Worm (Caenorhabditis elegans) whole organism, L2 larva: ENCODE measurements around the gene dnc-1.

Source experiments
- R02D3.7 ChIP-seq: fragments of 150-350 bp; optimal IDR thresholded peaks from 2 replicates; lab custom pipeline; 2014; ENCODE audit warnings: missing biosample characterization, missing genetic modification characterization
- blmp-1 ChIP-seq: sonication (generic microtip); optimal IDR thresholded peaks from 2 replicates; lab custom pipeline; 2017; ENCODE audit warnings: missing genetic modification characterization, mild to moderate bottlenecking, missing compliant biosample characterization, antibody characterized with exemption, moderate library complexity; ENCODE audit not compliant: insufficient read depth
- ceh-16 ChIP-seq: fragments of 150-350 bp; optimal IDR thresholded peaks from 2 replicates; lab custom pipeline; 2014; ENCODE audit warnings: missing biosample characterization, missing genetic modification characterization
- ceh-82 ChIP-seq: fragments of 150-350 bp; optimal IDR thresholded peaks from 2 replicates; lab custom pipeline; 2014; ENCODE audit warnings: missing biosample characterization, missing genetic modification characterization
- crh-2 ChIP-seq: sonication (generic microtip); optimal IDR thresholded peaks from 2 replicates; lab custom pipeline; 2017; ENCODE audit warnings: missing biosample characterization, missing genetic modification characterization
- elt-1 ChIP-seq: fragments of 150-350 bp; optimal IDR thresholded peaks from 2 replicates; lab custom pipeline; 2014; ENCODE audit warnings: missing biosample characterization, missing genetic modification characterization
- lin-11 ChIP-seq: fragments of 150-350 bp; sonication (generic microtip); optimal IDR thresholded peaks from 2 replicates; lab custom pipeline; 2014; ENCODE audit warnings: missing biosample characterization, missing genetic modification characterization, inconsistent platforms, mixed read lengths
- lin-13 ChIP-seq: fragments of 150-350 bp; optimal IDR thresholded peaks from 2 replicates; lab custom pipeline; 2014; ENCODE audit warnings: missing biosample characterization, missing genetic modification reagents, missing genetic modification characterization
- mbf-1 ChIP-seq: sonication (generic microtip); optimal IDR thresholded peaks from 2 replicates; lab custom pipeline; 2017; ENCODE audit warnings: missing biosample characterization, missing genetic modification characterization
- nhr-23 ChIP-seq: fragments of 150-350 bp; optimal IDR thresholded peaks from 2 replicates; lab custom pipeline; 2014; ENCODE audit warnings: missing biosample characterization, missing genetic modification reagents, missing genetic modification characterization
- nhr-6 ChIP-seq: fragments of 150-350 bp; optimal IDR thresholded peaks from 2 replicates; lab custom pipeline; 2014; ENCODE audit warnings: missing biosample characterization, missing genetic modification characterization
- nhr-77 ChIP-seq: fragments of 150-350 bp; optimal IDR thresholded peaks from 2 replicates; lab custom pipeline; 2014; ENCODE audit warnings: missing biosample characterization, missing genetic modification characterization
- sem-4 ChIP-seq: fragments of 150-350 bp; optimal IDR thresholded peaks from 2 replicates; lab custom pipeline; 2014; ENCODE audit warnings: missing biosample characterization, missing genetic modification reagents, missing genetic modification characterization
- unc-39 ChIP-seq: fragments of 150-350 bp; optimal IDR thresholded peaks from 2 replicates; lab custom pipeline; 2014; ENCODE audit warnings: missing biosample characterization, missing genetic modification characterization
- unc-62 ChIP-seq: fragments of 150-350 bp; optimal IDR thresholded peaks from 2 replicates; lab custom pipeline; 2014; ENCODE audit warnings: missing biosample characterization, missing genetic modification reagents, missing genetic modification characterization
- zag-1 ChIP-seq: fragments of 150-350 bp; optimal IDR thresholded peaks from 2 replicates; lab custom pipeline; 2014; ENCODE audit warnings: missing biosample characterization, missing genetic modification characterization
- ztf-11 ChIP-seq: sonication (generic microtip); optimal IDR thresholded peaks from 2 replicates; lab custom pipeline; 2017; ENCODE audit warnings: missing biosample characterization, missing genetic modification characterization

The dnc-1 gene

ce11 chrIV:10880264-10880663 lies 52.7 kb downstream of the dnc-1 start, which contains the start of gene fipr-15:
Gene fipr-15, plus strand, starts transcription at chrIV:10880564.
- TF ChIP-seq nhr-23 (tag; lab: Kevin White, UChicago) (no peak), crh-2 (tag; lab: Kevin White, UChicago) (no peak), ceh-82 (tag; lab: Kevin White, UChicago) (no peak), sem-4 (no peak), unc-39 (no peak), unc-62 (GFP tag; lab: Kevin White, UChicago) (no peak), R02D3.7 (no peak), lin-11 (tag; lab: Kevin White, UChicago) (no peak), nhr-77 (no peak)
- TF ChIP-seq, all 48 proteins: peak for 0

ce11 chrIV:10879542-10879941 lies 53.5 kb downstream of the dnc-1 start, which contains the start of gene sdz-13:
Gene sdz-13, minus strand, starts transcription at chrIV:10879642.
- TF ChIP-seq mbf-1 (no peak), elt-1 (no peak), lin-13 (GFP tag; lab: Kevin White, UChicago) (no peak), ceh-16 (tag; lab: Kevin White, UChicago) (no peak), blmp-1 (tag; lab: Kevin White, UChicago) (no peak)

- no peak for TF ChIP-seq unc-62 (GFP tag; lab: Kevin White, UChicago)
- TF ChIP-seq nhr-6 (tag; lab: Kevin White, UChicago), result no peak
- no peak for TF ChIP-seq ztf-11
- TF ChIP-seq zag-1 (tag; lab: Kevin White, UChicago), result no peak
- TF ChIP-seq, all 48 proteins: peak for 0
Observed at ce11 chrIV:10876844-10877243, 56.2 kb downstream of the dnc-1 start, which contains the start of gene fipr-14. Gene fipr-14, plus strand, starts transcription at chrIV:10877144.
